Worm (Caenorhabditis elegans) whole organism, L4 larva: ENCODE results near the gene srw-120.
"Not testable (repeated sequence)": the region's sequence is repeated elsewhere in the genome, so short reads cannot be mapped to it uniquely, and the experiment has no call there.

Experiments used
- D1046.2 ChIP-seq: fragments of 200-800 bp; sonication (Bioruptor generic); IDR thresholded peaks from 2 replicates; pipeline ENCODE4 v1.3.6; 2022; ENCODE audit warnings: missing genetic modification characterization, missing compliant biosample characterization
- F49E8.2 ChIP-seq: sonication (generic microtip); optimal IDR thresholded peaks from 2 replicates; lab custom pipeline; 2016; ENCODE audit warnings: missing compliant biosample characterization, mild to moderate bottlenecking, missing genetic modification characterization, borderline replicate concordance
- T20F7.1 ChIP-seq: fragments of 200-800 bp; sonication (Bioruptor generic); optimal IDR thresholded peaks from 2 replicates; lab custom pipeline; 2018; ENCODE audit warnings: mild to moderate bottlenecking, missing genetic modification characterization, missing compliant biosample characterization
- T26A8.4 ChIP-seq: fragments of 200-800 bp; sonication (Bioruptor generic); IDR thresholded peaks from 2 replicates; pipeline ENCODE4 v1.3.6; 2022; ENCODE audit warnings: missing genetic modification characterization, missing compliant biosample characterization
- Y105C5A.15 ChIP-seq: fragments of 200-800 bp; sonication (Bioruptor generic); IDR thresholded peaks from 2 replicates; pipeline ENCODE4 v1.3.6; 2022; ENCODE audit warnings: missing genetic modification characterization, missing compliant biosample characterization
- Y48G9A.11 ChIP-seq: fragments of 200-800 bp; sonication (Bioruptor generic); IDR thresholded peaks from 2 replicates; pipeline ENCODE4 v1.3.6; 2022; ENCODE audit warnings: missing genetic modification reagents, missing genetic modification characterization, missing compliant biosample characterization
- Y5F2A.4 ChIP-seq: fragments of 200-800 bp; sonication (Bioruptor generic); optimal IDR thresholded peaks from 2 replicates; lab custom pipeline; 2018; ENCODE audit warnings: mild to moderate bottlenecking, missing genetic modification characterization, missing compliant biosample characterization
- Y75B8A.6 ChIP-seq: fragments of 200-800 bp; sonication (Bioruptor generic); IDR thresholded peaks from 2 replicates; pipeline ENCODE4 v1.3.6; 2022; ENCODE audit warnings: missing genetic modification reagents, missing genetic modification characterization, missing compliant biosample characterization
- aha-1 ChIP-seq: fragments of 150-350 bp; peaks from one replicate; lab custom pipeline; 2014; ENCODE audit warnings: missing biosample characterization, missing genetic modification characterization
- aly-2 ChIP-seq: sonication (generic microtip); optimal IDR thresholded peaks from 2 replicates; lab custom pipeline; 2018; ENCODE audit warnings: missing biosample characterization, missing genetic modification characterization
- arid-1 ChIP-seq: fragments of 200-800 bp; sonication (Bioruptor generic); conservative IDR thresholded peaks from 2 replicates; pipeline ENCODE4 v1.3.6; 2022; ENCODE audit warnings: missing genetic modification reagents, missing genetic modification characterization, missing compliant biosample characterization
- ceh-62 ChIP-seq: sonication (generic microtip); optimal IDR thresholded peaks from 2 replicates; lab custom pipeline; 2017; ENCODE audit warnings: missing biosample characterization, missing genetic modification characterization
- ces-1 ChIP-seq: fragments of 150-350 bp; sonication (generic microtip); optimal IDR thresholded peaks from 4 replicates; lab custom pipeline; 2014; ENCODE audit warnings: missing biosample characterization, missing genetic modification reagents, missing genetic modification characterization
- cey-2 ChIP-seq: sonication (generic microtip); optimal IDR thresholded peaks from 3 replicates; lab custom pipeline; 2017; ENCODE audit warnings: missing genetic modification characterization, mild to moderate bottlenecking, missing compliant biosample characterization, antibody characterized with exemption, borderline replicate concordance; ENCODE audit not compliant: insufficient read depth
- daf-8 ChIP-seq: fragments of 200-800 bp; sonication (Bioruptor generic); IDR thresholded peaks from 2 replicates; pipeline ENCODE4 v1.3.6; 2022; ENCODE audit warnings: missing genetic modification characterization, missing compliant biosample characterization
- egl-43 ChIP-seq: fragments of 200-800 bp; sonication (Bioruptor generic); IDR thresholded peaks from 2 replicates; pipeline ENCODE4 v1.3.6; 2022; ENCODE audit warnings: missing genetic modification reagents, missing genetic modification characterization, missing compliant biosample characterization
- fkh-10 ChIP-seq: fragments of 150-350 bp; optimal IDR thresholded peaks from 2 replicates; lab custom pipeline; 2014; ENCODE audit warnings: missing biosample characterization, missing genetic modification reagents, missing genetic modification characterization
- gei-8 ChIP-seq: fragments of 200-800 bp; sonication (Bioruptor generic); optimal IDR thresholded peaks from 2 replicates; lab custom pipeline; 2018; ENCODE audit warnings: mild to moderate bottlenecking, missing genetic modification characterization, missing compliant biosample characterization
- hlh-11 ChIP-seq: fragments of 200-800 bp; sonication (Bioruptor generic); optimal IDR thresholded peaks from 2 replicates; lab custom pipeline; 2018; ENCODE audit warnings: mild to moderate bottlenecking, missing genetic modification characterization, missing compliant biosample characterization
- lin-15B ChIP-seq: fragments of 150-350 bp; sonication (generic microtip); optimal IDR thresholded peaks from 3 replicates; lab custom pipeline; 2014; ENCODE audit warnings: missing biosample characterization, missing genetic modification characterization
- madf-5 ChIP-seq, 2 experiments: fragments of 200-800 bp; sonication (Bioruptor generic); IDR thresholded peaks; 2 replicates each; pipeline ENCODE4 v1.3.6; 2022; ENCODE audit warnings: missing compliant biosample characterization in 2 of 2, missing genetic modification characterization in 2 of 2
- mdt-29 ChIP-seq: fragments of 200-800 bp; sonication (Bioruptor generic); IDR thresholded peaks from 2 replicates; pipeline ENCODE4 v1.3.6; 2022; ENCODE audit warnings: missing genetic modification reagents, missing genetic modification characterization, missing compliant biosample characterization
- nhr-6 ChIP-seq: fragments of 150-350 bp; optimal IDR thresholded peaks from 2 replicates; lab custom pipeline; 2014; ENCODE audit warnings: missing biosample characterization, missing genetic modification characterization
- saeg-2 ChIP-seq: fragments of 200-800 bp; sonication (Bioruptor generic); IDR thresholded peaks from 2 replicates; pipeline ENCODE4 v1.3.6; 2022; ENCODE audit warnings: missing genetic modification reagents, missing genetic modification characterization, missing compliant biosample characterization
- sdz-12 ChIP-seq: fragments of 200-800 bp; sonication (Bioruptor generic); optimal IDR thresholded peaks from 2 replicates; lab custom pipeline; 2018; ENCODE audit warnings: mild to moderate bottlenecking, missing genetic modification characterization, missing compliant biosample characterization
- snpc-1.2 ChIP-seq: fragments of 200-800 bp; sonication (Bioruptor generic); IDR thresholded peaks from 2 replicates; pipeline ENCODE4 v1.3.6; 2022; ENCODE audit warnings: missing genetic modification reagents, missing genetic modification characterization, missing compliant biosample characterization
- snpc-4 ChIP-seq: fragments of 150-350 bp; optimal IDR thresholded peaks from 2 replicates; lab custom pipeline; 2014; ENCODE audit warnings: missing biosample characterization, missing genetic modification characterization
- tra-1 ChIP-seq: fragments of 200-800 bp; sonication (Bioruptor generic); IDR thresholded peaks from 2 replicates; pipeline ENCODE4 v1.3.6; 2022; ENCODE audit warnings: missing genetic modification reagents, missing genetic modification characterization, missing compliant biosample characterization
- unc-39 ChIP-seq: sonication (generic microtip); optimal IDR thresholded peaks from 2 replicates; lab custom pipeline; 2017; ENCODE audit warnings: missing biosample characterization, missing genetic modification characterization
- unc-62 ChIP-seq, 3 experiments: fragments of 150-350 bp in 1 of 3; sonication (generic microtip); optimal IDR thresholded peaks in 2 of 3; peaks in 1 of 3; 1 replicate in 1 of 3; 2 replicates in 2 of 3; lab custom pipeline; 2014 to 2017; ENCODE audit warnings: missing biosample characterization in 3 of 3, missing genetic modification characterization in 3 of 3, missing genetic modification reagents in 3 of 3, missing genotype in 1 of 3
- ztf-11 ChIP-seq: fragments of 150-350 bp; optimal IDR thresholded peaks from 2 replicates; lab custom pipeline; 2014; ENCODE audit warnings: missing biosample characterization, missing genetic modification characterization

srw-120 gene

DNA sequence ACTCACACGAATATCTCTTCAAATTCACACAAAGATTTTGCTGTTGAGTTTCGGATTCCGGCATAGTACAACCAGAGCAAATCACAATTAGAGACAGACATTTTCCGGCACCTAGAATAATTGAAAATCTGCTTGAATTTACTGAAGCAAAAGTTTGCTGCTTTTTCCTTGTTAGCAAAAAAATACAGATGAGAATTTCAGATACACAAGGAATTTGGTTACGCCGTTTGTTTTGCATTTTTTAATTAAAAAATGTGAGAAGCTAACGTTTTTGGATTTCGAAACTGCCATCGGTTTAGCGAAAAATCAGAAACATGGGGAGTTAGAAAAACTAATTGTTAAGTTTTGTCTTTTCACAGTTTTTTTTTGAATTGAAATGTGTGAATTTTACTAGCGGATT, 16.0 kb downstream of the srw-120 start, which contains the start of gene srw-118:
Gene srw-118 (minus strand): TSS at position 101 of the 400 bp plus-strand sequence.
- TF ChIP-seq unc-62 (GFP tag; optimal IDR thresholded peaks at IDR 0.05 in 1 of 2; lab: Kevin White, UChicago) (no peak), unc-62 (tag; optimal IDR thresholded peaks at IDR 0.05; lab: Kevin White, UChicago) (no peak), unc-39 (no peak), aha-1 (tag; lab: Kevin White, UChicago) (peak; percentile 28), tra-1 (GFP tag; lab: Robert Waterston, UW) (no peak)
- TF ChIP-seq, all 104 proteins: peak for 1

DNA sequence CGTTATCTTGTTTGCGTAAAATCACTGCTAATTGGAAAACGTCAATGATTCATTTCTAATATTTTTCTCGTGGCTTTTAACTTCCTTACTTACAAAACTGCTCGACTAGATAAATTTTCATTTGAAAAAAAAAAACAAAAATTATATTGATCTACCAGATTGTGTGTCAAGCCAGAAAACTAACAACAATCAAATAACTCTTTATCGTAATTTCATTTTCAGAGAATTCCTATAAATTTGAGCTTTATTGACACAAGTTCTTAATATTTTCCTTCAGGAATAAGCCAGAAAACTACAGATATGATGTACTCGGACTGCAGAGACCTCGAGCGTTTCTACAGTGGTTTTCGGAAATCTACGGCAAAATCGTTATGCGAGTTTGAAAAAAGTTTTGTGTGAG, 19.7 kb downstream of the srw-120 start, which contains the start of gene srw-124:
Gene srw-124 (plus strand): TSS at position 301 of the 400 bp plus-strand sequence.
- no peak for TF ChIP-seq ztf-11
- no peak for TF ChIP-seq nhr-6 (tag; lab: Kevin White, UChicago)
- no peak for TF ChIP-seq T26A8.4
- no peak for TF ChIP-seq F49E8.2
- no peak for TF ChIP-seq saeg-2
- TF ChIP-seq aly-2 (tag; lab: Kevin White, UChicago), result no peak
- no peak for TF ChIP-seq cey-2
- TF ChIP-seq daf-8 (GFP tag; lab: Robert Waterston, UW), result no peak
- no peak for TF ChIP-seq egl-43 (GFP tag; lab: Robert Waterston, UW)
- TF ChIP-seq, all 104 proteins: peak for 0

DNA sequence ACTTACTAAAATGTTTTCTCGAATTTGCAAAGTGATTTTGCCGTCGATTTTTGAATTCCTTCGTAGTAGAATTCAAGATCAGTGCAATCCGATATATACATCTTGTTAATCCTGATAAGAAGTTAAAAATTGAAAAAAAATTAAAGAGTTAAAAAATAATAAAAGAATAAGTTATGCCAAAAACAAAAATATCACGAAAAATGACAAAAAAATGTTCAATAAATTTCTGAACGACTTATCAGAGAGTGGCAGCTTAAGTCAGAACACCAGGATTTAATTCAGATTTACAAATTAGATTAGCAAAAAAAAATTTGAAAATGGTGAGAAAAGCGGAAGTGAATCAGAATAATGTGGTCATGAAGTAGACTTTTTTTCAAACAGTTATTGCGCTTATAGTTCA, 20.7 kb downstream of the srw-120 start, which contains the start of gene srw-123:
Gene srw-123 (minus strand): TSS at position 101 of the 400 bp plus-strand sequence.
- TF ChIP-seq ztf-11; tra-1 (GFP tag; lab: Robert Waterston, UW); mdt-29 (GFP tag; lab: Robert Waterston, UW): not testable (repeated sequence)

DNA sequence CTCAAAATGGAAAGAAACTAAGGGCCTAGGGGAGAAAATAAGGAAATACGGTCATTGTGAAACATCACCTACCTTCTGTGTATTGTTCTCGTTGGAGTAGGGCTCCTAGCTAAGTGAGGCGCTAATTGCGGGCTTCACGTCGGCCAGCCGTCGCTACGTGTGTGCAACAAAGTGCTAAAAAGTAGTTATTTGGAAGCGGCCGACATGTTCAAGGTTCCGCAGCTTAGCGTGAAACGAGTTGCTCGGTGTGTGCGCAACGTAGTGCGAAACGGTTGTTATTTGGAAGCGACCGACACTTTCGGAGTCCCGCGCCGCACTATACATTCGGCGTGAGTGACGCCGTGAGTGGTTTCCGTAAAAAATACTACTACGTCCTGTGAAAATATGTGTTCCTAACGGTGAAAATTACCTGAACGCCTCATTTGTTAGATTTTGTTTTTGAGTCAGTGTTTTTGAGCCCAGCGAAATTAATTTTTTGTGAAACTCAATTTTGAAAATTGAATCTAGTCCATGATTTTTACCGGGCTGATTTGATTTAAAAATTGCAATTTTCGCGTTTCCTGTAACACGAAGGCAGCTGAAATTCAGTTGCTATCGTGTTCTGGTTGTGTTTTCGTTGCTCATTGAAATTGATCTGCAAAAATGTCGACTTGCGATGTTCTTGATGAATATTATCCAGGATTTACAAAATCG, 24.6 kb downstream of the srw-120 start, which contains the start of gene srw-129:
Gene srw-129 (plus strand): TSS at position 643 of the 693 bp plus-strand sequence.
- TF ChIP-seq Y5F2A.4 (no peak), Y48G9A.11 (GFP tag; lab: Robert Waterston, UW) (0 out of 2 replicates have a peak, but pooled peaks have one; percentile 54), snpc-1.2 (GFP tag; lab: Robert Waterston, UW) (0 out of 2 replicates have a peak, but pooled peaks have one; percentile 19), aha-1 (tag; lab: Kevin White, UChicago) (peak; percentile 91)

DNA sequence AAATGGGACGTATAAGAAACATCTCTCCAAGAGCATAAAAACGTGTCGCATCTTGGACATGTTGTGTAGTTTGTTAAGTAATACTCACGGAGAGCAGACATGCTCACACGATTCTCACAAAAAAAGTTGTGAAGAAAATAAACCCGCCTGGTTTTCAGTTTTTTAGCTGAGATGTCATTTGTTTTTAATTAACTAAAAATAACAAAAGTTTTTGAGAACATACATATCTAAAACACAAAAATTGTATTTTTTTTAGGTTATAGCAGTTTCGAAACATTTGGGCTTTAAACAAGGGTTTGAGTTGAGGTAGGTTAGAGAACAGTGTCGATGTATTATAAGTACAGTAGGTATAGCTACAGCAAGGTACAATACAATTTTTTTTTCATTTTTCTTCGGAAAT, 31.2 kb downstream of the srw-120 start, which contains the start of gene srh-88:
Gene srh-88 (minus strand): TSS at position 101 of the 400 bp plus-strand sequence.
- TF ChIP-seq sdz-12 (GFP tag; lab: Kevin White, UChicago), result no peak
- TF ChIP-seq D1046.2 (GFP tag; lab: Robert Waterston, UW), result no peak
- no peak for TF ChIP-seq hlh-11
- no peak for TF ChIP-seq fkh-10
- no peak for TF ChIP-seq ces-1 (GFP tag; lab: Kevin White, UChicago)
- no peak for TF ChIP-seq arid-1 (GFP tag; lab: Robert Waterston, UW)
- no peak for TF ChIP-seq lin-15B (tag; lab: Kevin White, UChicago)

DNA sequence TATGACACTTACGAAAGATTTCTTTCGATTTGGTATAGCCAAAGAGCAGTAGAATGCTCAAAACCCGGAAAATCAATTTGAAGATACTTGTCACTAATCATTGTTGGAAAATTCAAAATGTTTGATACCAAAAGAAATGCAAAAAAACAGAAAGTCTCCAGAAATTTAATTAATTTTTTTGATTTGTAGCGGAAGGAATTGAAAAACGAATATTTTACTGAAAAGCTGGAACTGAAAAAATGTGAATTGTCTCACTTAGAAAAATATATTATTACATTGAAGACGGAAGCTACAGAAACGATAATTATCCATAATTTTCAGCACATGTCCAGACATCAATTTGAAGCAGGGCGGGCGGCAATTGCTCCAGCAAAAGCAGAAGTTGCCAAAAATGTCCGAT, 33.0 kb downstream of the srw-120 start, which contains the start of gene srw-138:
Gene srw-138 (minus strand): TSS at position 101 of the 400 bp plus-strand sequence.
- TF ChIP-seq ceh-62 (tag; lab: Kevin White, UChicago), result no peak
- TF ChIP-seq madf-5 (GFP tag; IDR thresholded peaks at IDR 0.05; lab: Robert Waterston, UW), result no peak
- TF ChIP-seq Y105C5A.15 (GFP tag; lab: Robert Waterston, UW), result no peak
- no peak for TF ChIP-seq snpc-4
- no peak for TF ChIP-seq T20F7.1 (GFP tag; lab: Kevin White, UChicago)
- TF ChIP-seq aha-1 (tag; lab: Kevin White, UChicago), result peak; percentile 40
- TF ChIP-seq Y75B8A.6 (GFP tag; lab: Robert Waterston, UW), result no peak
- TF ChIP-seq snpc-1.2 (GFP tag; lab: Robert Waterston, UW), result no peak
- TF ChIP-seq F49E8.2, result no peak
- no peak for TF ChIP-seq T26A8.4
- TF ChIP-seq gei-8, result no peak
- peak in 1 of 2 experiments; percentile 60 for TF ChIP-seq unc-62 (GFP tag; optimal IDR thresholded peaks at IDR 0.05 in 1 of 2; lab: Kevin White, UChicago)
- TF ChIP-seq unc-62 (tag; optimal IDR thresholded peaks at IDR 0.05; lab: Kevin White, UChicago), result no peak
- TF ChIP-seq, all 104 proteins: peak for 2
